Worm (Caenorhabditis elegans): ENCODE data around the gene ccar-1.

- TF ChIP-seq elt-1 (tag; optimal IDR thresholded peaks at IDR 0.05; ENCODE audit: borderline replicate concordance, insufficient read depth) (no peak), nhr-237 (tag; optimal IDR thresholded peaks at IDR 0.05) (peak; percentile 66), ham-2 (GFP tag; optimal IDR thresholded peaks at IDR 0.05) (no peak), unc-39 (tag; optimal IDR thresholded peaks at IDR 0.05) (no peak), ceh-43 (GFP tag; optimal IDR thresholded peaks at IDR 0.05) (no peak), lin-13 (tag; optimal IDR thresholded peaks at IDR 0.05) (peak; percentile 91), bed-3 (GFP tag; optimal IDR thresholded peaks at IDR 0.05) (no peak), lsy-2 (tag; optimal IDR thresholded peaks at IDR 0.05) (peak; percentile 82), snpc-4 (tag; optimal IDR thresholded peaks at IDR 0.05) (no peak), unc-62 (GFP tag; optimal IDR thresholded peaks at IDR 0.05) (no peak)
Measured at ce11 chrIV:14070992-14071289, 407 bp upstream of the ccar-1 start.

All from whole organism, mixed stage, embryonic.